Fruit fly (Drosophila melanogaster) whole organism: ENCODE data around the gene Cdc50.

Source experiments
- CG8478 ChIP-seq: fragments of >200 bp; optimal IDR thresholded peaks from 2 replicates; lab custom pipeline; 2018; ENCODE audit warnings: inconsistent platforms
- pan ChIP-seq: fragments of >200 bp; optimal IDR thresholded peaks from 2 replicates; lab custom pipeline; 2017
- psq ChIP-seq: fragments of >200 bp; optimal IDR thresholded peaks from 2 replicates; lab custom pipeline; 2017

dm6 chrX:16414451-16415368 is 26.4 kb downstream of the Cdc50 start, which contains the start of gene Traf-like:
- TF ChIP-seq CG8478 (lab: Kevin White, UChicago) (no peak), pan (no peak), psq (lab: Kevin White, UChicago) (no peak)
